Worm (Caenorhabditis elegans): ENCODE measurements around the gene dcar-1.

The dcar-1 gene

DNA sequence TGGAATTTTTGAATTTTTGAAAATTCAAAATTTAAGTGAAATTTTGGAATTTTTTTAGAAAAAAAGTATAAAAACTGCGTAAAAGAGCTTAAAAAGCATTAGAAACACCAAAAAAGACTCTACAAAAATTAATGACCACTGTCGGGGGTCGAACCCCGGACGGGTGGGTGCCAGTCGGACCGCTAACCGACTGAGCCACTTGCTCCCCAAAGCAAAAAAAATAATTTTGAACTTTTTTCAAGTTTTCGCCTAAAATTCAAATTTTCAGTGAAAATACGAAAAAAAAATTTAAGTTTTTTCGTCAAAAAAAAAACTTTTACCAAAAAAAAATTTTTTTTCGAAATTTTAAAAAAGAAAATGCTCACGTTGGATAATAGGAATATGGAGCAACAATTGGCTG, 37.1 kb downstream of the dcar-1 start:
- TF ChIP-seq fkh-10 (GFP tag; optimal IDR thresholded peaks at IDR 0.05), result no peak
- TF ChIP-seq dve-1 (tag; optimal IDR thresholded peaks at IDR 0.05), result no peak
- no peak for TF ChIP-seq C08G9.2 (tag; optimal IDR thresholded peaks at IDR 0.05)
- TF ChIP-seq ref-2 (tag; optimal IDR thresholded peaks at IDR 0.05), result no peak
- TF ChIP-seq ceh-14 (tag; optimal IDR thresholded peaks at IDR 0.05), result no peak
- no peak for TF ChIP-seq ceh-9 (tag; optimal IDR thresholded peaks at IDR 0.05)
- no peak for TF ChIP-seq fax-1 (tag; optimal IDR thresholded peaks at IDR 0.05)
- no peak for TF ChIP-seq hlh-6 (tag; optimal IDR thresholded peaks at IDR 0.05)
- no peak for TF ChIP-seq K09A11.1 (tag; optimal IDR thresholded peaks at IDR 0.05; ENCODE audit: insufficient read depth)
- TF ChIP-seq ceh-2 (tag; optimal IDR thresholded peaks at IDR 0.05), result no peak
- no peak for TF ChIP-seq ceh-24 (tag; optimal IDR thresholded peaks at IDR 0.05)
- no peak for TF ChIP-seq ahr-1 (tag; optimal IDR thresholded peaks at IDR 0.05)
- TF ChIP-seq pha-2 (tag; optimal IDR thresholded peaks at IDR 0.05), result no peak
- TF ChIP-seq nhr-11 (tag; optimal IDR thresholded peaks at IDR 0.05), result no peak
- no peak for TF ChIP-seq ama-1 (optimal IDR thresholded peaks at IDR 0.05)
- no peak for TF ChIP-seq Y22D7AL.16 (tag; optimal IDR thresholded peaks at IDR 0.05)
- no peak for TF ChIP-seq lin-11 (tag; optimal IDR thresholded peaks at IDR 0.05)
- no peak for TF ChIP-seq pqm-1 (tag; optimal IDR thresholded peaks at IDR 0.05)

- TF ChIP-seq ceh-22 (tag; optimal IDR thresholded peaks at IDR 0.05) (no peak), K09A11.1 (tag; optimal IDR thresholded peaks at IDR 0.05; ENCODE audit: insufficient read depth) (no peak), ama-1 (optimal IDR thresholded peaks at IDR 0.05) (no peak), fkh-6 (tag; optimal IDR thresholded peaks at IDR 0.05) (no peak), hlh-15 (tag; optimal IDR thresholded peaks at IDR 0.05) (no peak), elt-2 (tag; optimal IDR thresholded peaks at IDR 0.05) (no peak), pag-3 (tag; optimal IDR thresholded peaks at IDR 0.05; ENCODE audit: borderline replicate concordance) (no peak), Y22D7AL.16 (tag; optimal IDR thresholded peaks at IDR 0.05) (no peak), pqm-1 (tag; optimal IDR thresholded peaks at IDR 0.05) (no peak), odd-2 (tag; optimal IDR thresholded peaks at IDR 0.05) (no peak), unc-86 (tag; optimal IDR thresholded peaks at IDR 0.05) (no peak), ceh-9 (tag; optimal IDR thresholded peaks at IDR 0.05) (no peak), ceh-34 (tag; optimal IDR thresholded peaks at IDR 0.05) (no peak), elt-4 (tag; optimal IDR thresholded peaks at IDR 0.05) (no peak), ceh-18 (tag; optimal IDR thresholded peaks at IDR 0.05) (no peak), ceh-14 (tag; optimal IDR thresholded peaks at IDR 0.05) (no peak), sox-4 (tag; optimal IDR thresholded peaks at IDR 0.05) (no peak)
Observed at ce11 chrV:17948036-17948691, 38.0 kb downstream of the dcar-1 start.

ce11 chrV:17949093-17949492, 39.0 kb downstream of the dcar-1 start, which contains the start of gene dpy-21:
Gene dpy-21, minus strand, starts transcription at chrV:17949193.
- TF ChIP-seq sox-4 (tag; optimal IDR thresholded peaks at IDR 0.05) (no peak), pha-4 (tag; optimal IDR thresholded peaks at IDR 0.05) (no peak), pha-2 (tag; optimal IDR thresholded peaks at IDR 0.05) (no peak), ceh-30 (tag; optimal IDR thresholded peaks at IDR 0.05) (no peak), tbx-7 (tag; optimal IDR thresholded peaks at IDR 0.05) (no peak), che-1 (tag; optimal IDR thresholded peaks at IDR 0.05) (no peak)

DNA sequence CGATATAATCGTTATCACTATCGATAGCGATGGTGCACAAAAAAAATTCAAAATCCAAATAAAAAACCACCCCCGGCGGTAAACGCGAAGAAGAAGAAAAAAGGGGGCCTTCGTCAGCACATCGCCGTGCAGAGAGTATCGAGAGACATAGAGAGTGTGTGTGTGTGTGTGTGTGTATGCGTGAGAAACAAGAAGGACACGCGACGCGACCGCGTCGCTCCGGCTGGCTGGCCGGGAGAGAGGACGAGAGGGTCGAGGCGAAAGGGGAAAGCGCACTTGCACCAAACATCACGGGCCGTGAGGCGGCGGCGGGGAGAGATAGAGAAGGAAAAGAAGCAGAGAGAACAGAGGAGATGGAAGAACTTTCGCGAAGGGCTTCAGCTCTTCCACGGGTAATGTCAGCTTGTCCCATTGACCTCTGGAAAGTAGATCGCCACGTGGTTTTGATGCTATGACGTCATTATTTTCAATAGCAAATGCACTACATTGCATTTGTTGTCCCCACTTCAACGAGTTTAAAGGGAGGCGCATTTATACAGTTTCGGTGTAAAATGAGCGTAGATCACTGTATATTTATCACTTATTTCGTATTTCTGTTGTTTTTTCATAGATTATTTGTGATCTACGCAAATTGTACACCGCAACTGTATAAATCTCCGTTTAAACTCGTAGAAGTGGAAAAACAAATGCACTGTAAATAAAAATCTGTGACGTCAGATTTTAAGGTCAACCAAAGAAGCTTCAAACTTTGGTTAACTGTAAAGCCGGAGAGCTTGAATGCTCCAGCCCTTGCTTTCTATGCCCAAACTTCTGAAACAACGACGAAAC, 41.3 kb downstream of the dcar-1 start, which contains the start of gene Y59A8B.24:
TSS of gene Y59A8B.24 (plus strand) at position 778 of the 828 bp plus-strand sequence.
- TF ChIP-seq ceh-6 (GFP tag; optimal IDR thresholded peaks at IDR 0.05) (no peak), unc-42 (tag; optimal IDR thresholded peaks at IDR 0.05) (peak; percentile 75), ceh-2 (tag; optimal IDR thresholded peaks at IDR 0.05) (peak; percentile 91), ceh-30 (tag; optimal IDR thresholded peaks at IDR 0.05) (no peak), dve-1 (tag; optimal IDR thresholded peaks at IDR 0.05) (peak; percentile 86), K02D7.2 (tag; optimal IDR thresholded peaks at IDR 0.05) (no peak), tbx-2 (tag; optimal IDR thresholded peaks at IDR 0.05) (peak; percentile 92), ztf-16 (tag; optimal IDR thresholded peaks at IDR 0.05) (peak; percentile 21), unc-86 (tag; optimal IDR thresholded peaks at IDR 0.05) (no peak), dmd-4 (tag; optimal IDR thresholded peaks at IDR 0.05; ENCODE audit: borderline replicate concordance) (peak; percentile 46), K09A11.1 (tag; optimal IDR thresholded peaks at IDR 0.05; ENCODE audit: insufficient read depth) (peak; percentile 64), unc-55 (GFP tag; optimal IDR thresholded peaks at IDR 0.05) (peak; percentile 80), ceh-31 (tag; optimal IDR thresholded peaks at IDR 0.05) (peak; percentile 97), odd-2 (tag; optimal IDR thresholded peaks at IDR 0.05) (no peak), pros-1 (tag; optimal IDR thresholded peaks at IDR 0.05) (peak; percentile 96), ceh-9 (tag; optimal IDR thresholded peaks at IDR 0.05) (no peak), tbx-7 (tag; optimal IDR thresholded peaks at IDR 0.05) (peak; percentile 73), pax-1 (tag; optimal IDR thresholded peaks at IDR 0.05) (no peak), ref-2 (tag; optimal IDR thresholded peaks at IDR 0.05) (peak; percentile 95), mec-3 (tag; optimal IDR thresholded peaks at IDR 0.05; ENCODE audit: borderline replicate concordance) (peak; percentile 82), rnt-1 (tag; optimal IDR thresholded peaks at IDR 0.05) (peak; percentile 91)
